Worm (Caenorhabditis elegans) whole organism, young adult: ENCODE data around the gene cpn-2.

Experiments used
- C06A6.2 ChIP-seq: fragments of 200-800 bp; sonication (Bioruptor generic); conservative IDR thresholded peaks from 2 replicates; pipeline ENCODE4 v1.3.6; 2022; ENCODE audit warnings: missing genetic modification characterization, missing compliant biosample characterization
- F55B11.4 ChIP-seq: sonication (generic microtip); optimal IDR thresholded peaks from 2 replicates; lab custom pipeline; 2016; ENCODE audit warnings: missing compliant biosample characterization, missing genetic modification characterization, borderline replicate concordance; ENCODE audit not compliant: insufficient read depth
- F57C9.4 ChIP-seq: sonication (generic microtip); optimal IDR thresholded peaks from 2 replicates; lab custom pipeline; 2017; ENCODE audit warnings: mild to moderate bottlenecking, missing genetic modification characterization, missing compliant biosample characterization
- K12H6.12 ChIP-seq: fragments of 200-800 bp; sonication (Bioruptor generic); optimal IDR thresholded peaks from 2 replicates; lab custom pipeline; 2018; ENCODE audit warnings: mild to moderate bottlenecking, missing genetic modification characterization, missing compliant biosample characterization
- Y79H2A.3 ChIP-seq: fragments of 200-800 bp; sonication (Bioruptor generic); conservative IDR thresholded peaks from 2 replicates; pipeline ENCODE4 v1.3.6; 2022; ENCODE audit warnings: missing genetic modification reagents, missing genetic modification characterization, missing compliant biosample characterization
- Y95B8A.8 ChIP-seq: fragments of 200-800 bp; sonication (Bioruptor generic); IDR thresholded peaks from 2 replicates; pipeline ENCODE4 v1.3.6; 2022; ENCODE audit warnings: missing genetic modification reagents, missing genetic modification characterization, missing compliant biosample characterization
- ama-1 ChIP-seq, 3 experiments: fragments of 150-350 bp in 1 of 3; sonication (generic microtip) in 2 of 3; optimal IDR thresholded peaks; 2 replicates each; lab custom pipeline; 2014 to 2018; ENCODE audit warnings: missing biosample characterization in 2 of 3, missing genetic modification characterization in 2 of 3, missing genetic modification reagents in 2 of 3
- bed-1 ChIP-seq: fragments of 200-800 bp; sonication (Bioruptor generic); IDR thresholded peaks from 2 replicates; pipeline ENCODE4 v1.3.6; 2022; ENCODE audit warnings: missing genetic modification reagents, missing genetic modification characterization, missing compliant biosample characterization
- ceh-27 ChIP-seq: fragments of 200-800 bp; sonication (Bioruptor generic); optimal IDR thresholded peaks from 2 replicates; lab custom pipeline; 2018; ENCODE audit warnings: mild to moderate bottlenecking, missing genetic modification characterization, moderate library complexity, missing compliant biosample characterization
- ceh-40 ChIP-seq: fragments of 200-800 bp; sonication (Bioruptor generic); IDR thresholded peaks from 2 replicates; pipeline ENCODE4 v1.3.6; 2022; ENCODE audit warnings: missing genetic modification characterization, missing compliant biosample characterization
- ceh-58 ChIP-seq: fragments of 200-800 bp; sonication (Bioruptor generic); IDR thresholded peaks from 2 replicates; pipeline ENCODE4 v1.3.6; 2022; ENCODE audit warnings: missing genetic modification characterization, missing compliant biosample characterization
- dox-1 ChIP-seq: fragments of 200-800 bp; sonication (Bioruptor generic); IDR thresholded peaks from 2 replicates; pipeline ENCODE4 v1.3.6; 2022; ENCODE audit warnings: missing genetic modification reagents, missing genetic modification characterization, missing compliant biosample characterization
- dpff-1 ChIP-seq: sonication (generic microtip); optimal IDR thresholded peaks from 2 replicates; lab custom pipeline; 2017; ENCODE audit warnings: mild to moderate bottlenecking, missing genetic modification characterization, missing compliant biosample characterization
- fkh-3 ChIP-seq: sonication (generic microtip); optimal IDR thresholded peaks from 2 replicates; lab custom pipeline; 2016; ENCODE audit warnings: mild to moderate bottlenecking, missing genetic modification characterization, missing compliant biosample characterization
- hmg-20 ChIP-seq: fragments of 200-800 bp; sonication (Bioruptor generic); IDR thresholded peaks from 2 replicates; pipeline ENCODE4 v1.3.6; 2022; ENCODE audit warnings: missing genetic modification reagents, missing genetic modification characterization, missing compliant biosample characterization
- hrde-1 ChIP-seq: sonication (generic microtip); optimal IDR thresholded peaks from 2 replicates; lab custom pipeline; 2016; ENCODE audit warnings: missing genetic modification characterization, mild to moderate bottlenecking, missing compliant biosample characterization, moderate library complexity, missing genotype, missing genetic modification reagents, borderline replicate concordance
- hsf-1 ChIP-seq: fragments of 200-800 bp; sonication (Bioruptor generic); IDR thresholded peaks from 2 replicates; pipeline ENCODE4 v1.3.6; 2022; ENCODE audit warnings: missing genetic modification reagents, missing genetic modification characterization, missing compliant biosample characterization
- lag-1 ChIP-seq: fragments of 200-800 bp; sonication (Bioruptor generic); IDR thresholded peaks from 2 replicates; pipeline ENCODE4 v1.3.6; 2022; ENCODE audit warnings: missing genetic modification reagents, missing genetic modification characterization, missing compliant biosample characterization
- mcd-1 ChIP-seq: fragments of 200-800 bp; sonication (Bioruptor generic); IDR thresholded peaks from 2 replicates; pipeline ENCODE4 v1.3.6; 2022; ENCODE audit warnings: missing genetic modification reagents, missing genetic modification characterization, missing compliant biosample characterization
- mel-28 ChIP-seq: sonication (generic microtip); optimal IDR thresholded peaks from 2 replicates; lab custom pipeline; 2016; ENCODE audit warnings: borderline replicate concordance, mild to moderate bottlenecking, missing genetic modification characterization, missing compliant biosample characterization
- nhr-27 ChIP-seq: fragments of 200-800 bp; sonication (Bioruptor generic); optimal IDR thresholded peaks from 2 replicates; lab custom pipeline; 2018; ENCODE audit warnings: mild to moderate bottlenecking, missing genetic modification characterization, moderate library complexity, missing compliant biosample characterization
- pha-4 ChIP-seq: fragments of 150-350 bp; sonication (generic microtip); optimal IDR thresholded peaks from 2 replicates; lab custom pipeline; 2014; ENCODE audit warnings: missing biosample characterization, missing genetic modification reagents, missing genetic modification characterization
- rec-8 ChIP-seq, 2 experiments: sonication (generic microtip); optimal IDR thresholded peaks; 2 replicates each; lab custom pipeline; 2016; ENCODE audit warnings: mild to moderate bottlenecking in 2 of 2, missing genetic modification characterization in 2 of 2, missing genetic modification reagents in 2 of 2, missing genotype in 2 of 2, missing biosample characterization in 1 of 2, missing compliant biosample characterization in 1 of 2, moderate library complexity in 1 of 2
- rpc-1 ChIP-seq, 2 experiments: fragments of 150-350 bp in 1 of 2; sonication (generic microtip) in 1 of 2; optimal IDR thresholded peaks; 2 replicates each; lab custom pipeline; 2014 to 2018; ENCODE audit warnings: missing biosample characterization in 1 of 2, missing genetic modification characterization in 1 of 2, missing genetic modification reagents in 1 of 2, missing genotype in 1 of 2
- snpc-4 ChIP-seq, 5 experiments: fragments of 150-350 bp in 1 of 5; sonication (generic microtip) in 4 of 5; optimal IDR thresholded peaks; 2 replicates each; lab custom pipeline; 2014 to 2018; ENCODE audit warnings: missing genetic modification characterization in 5 of 5, missing biosample characterization in 3 of 5, antibody characterized with exemption in 2 of 5, mild to moderate bottlenecking in 2 of 5, missing compliant biosample characterization in 2 of 5, missing genotype in 2 of 5, moderate library complexity in 2 of 5, missing genetic modification reagents in 1 of 5
- tbx-9 ChIP-seq: sonication (generic microtip); optimal IDR thresholded peaks from 2 replicates; lab custom pipeline; 2016; ENCODE audit warnings: borderline replicate concordance, missing genetic modification characterization, inconsistent platforms, missing compliant biosample characterization
- tlf-1 ChIP-seq: fragments of 200-800 bp; sonication (Bioruptor generic); optimal IDR thresholded peaks from 2 replicates; lab custom pipeline; 2018; ENCODE audit warnings: mild to moderate bottlenecking, missing genetic modification characterization, missing compliant biosample characterization
- xnd-1 ChIP-seq: sonication (generic microtip); optimal IDR thresholded peaks from 2 replicates; lab custom pipeline; 2016; ENCODE audit warnings: missing genotype, missing genetic modification reagents, missing genetic modification characterization, missing compliant biosample characterization
- ztf-22 ChIP-seq: fragments of 200-800 bp; sonication (Bioruptor generic); optimal IDR thresholded peaks from 2 replicates; lab custom pipeline; 2018; ENCODE audit warnings: mild to moderate bottlenecking, missing genetic modification characterization, moderate library complexity, missing compliant biosample characterization

Gene cpn-2

DNA sequence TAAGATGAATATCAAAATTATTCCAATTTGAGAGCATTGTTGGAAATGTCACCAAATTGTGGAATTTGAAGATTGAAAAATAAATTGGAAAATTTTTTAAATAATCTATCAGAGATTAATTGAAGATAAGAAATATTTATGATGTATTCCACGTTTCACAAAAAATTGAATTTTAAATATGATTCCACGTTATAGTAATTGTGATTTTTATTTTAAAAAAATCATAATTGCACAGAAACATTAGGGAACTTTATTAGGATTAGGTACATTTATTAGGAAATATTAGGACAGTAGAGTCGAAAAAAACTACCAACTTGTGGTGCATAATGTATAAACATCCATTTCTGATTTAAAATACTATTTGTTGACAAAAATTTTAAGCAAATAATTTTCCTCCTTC is 43.0 kb upstream of the cpn-2 start, which contains the start of gene B0432.11:
B0432.11 (minus strand) TSS at position 101 of the 400 bp plus-strand sequence.
- no peak for TF ChIP-seq dox-1 (GFP tag; lab: Robert Waterston, UW)
- no peak for TF ChIP-seq mcd-1
- no peak for TF ChIP-seq rec-8 (tag; optimal IDR thresholded peaks at IDR 0.05; lab: Kevin White, UChicago)
- no peak for TF ChIP-seq Y95B8A.8
- TF ChIP-seq bed-1 (GFP tag; lab: Robert Waterston, UW) = no peak
- no peak for TF ChIP-seq ceh-58 (GFP tag; lab: Robert Waterston, UW)
- TF ChIP-seq fkh-3 = no peak
- no peak for TF ChIP-seq dpff-1
- no peak for TF ChIP-seq tlf-1 (GFP tag; lab: Kevin White, UChicago)
- no peak for TF ChIP-seq ceh-40
- TF ChIP-seq snpc-4 (GFP tag; optimal IDR thresholded peaks at IDR 0.05; lab: Kevin White, UChicago) = no peak
- TF ChIP-seq snpc-4 (tag; optimal IDR thresholded peaks at IDR 0.05; lab: Kevin White, UChicago) = no peak
- TF ChIP-seq ztf-22 (GFP tag; lab: Kevin White, UChicago) = no peak
- TF ChIP-seq hrde-1 (tag; lab: Kevin White, UChicago) = no peak
- TF ChIP-seq hmg-20 (GFP tag; lab: Robert Waterston, UW) = no peak
- TF ChIP-seq C06A6.2 (GFP tag; lab: Robert Waterston, UW) = no peak
- TF ChIP-seq ceh-27 (GFP tag; lab: Kevin White, UChicago) = no peak
- TF ChIP-seq F57C9.4 (tag; lab: Kevin White, UChicago) = no peak

DNA sequence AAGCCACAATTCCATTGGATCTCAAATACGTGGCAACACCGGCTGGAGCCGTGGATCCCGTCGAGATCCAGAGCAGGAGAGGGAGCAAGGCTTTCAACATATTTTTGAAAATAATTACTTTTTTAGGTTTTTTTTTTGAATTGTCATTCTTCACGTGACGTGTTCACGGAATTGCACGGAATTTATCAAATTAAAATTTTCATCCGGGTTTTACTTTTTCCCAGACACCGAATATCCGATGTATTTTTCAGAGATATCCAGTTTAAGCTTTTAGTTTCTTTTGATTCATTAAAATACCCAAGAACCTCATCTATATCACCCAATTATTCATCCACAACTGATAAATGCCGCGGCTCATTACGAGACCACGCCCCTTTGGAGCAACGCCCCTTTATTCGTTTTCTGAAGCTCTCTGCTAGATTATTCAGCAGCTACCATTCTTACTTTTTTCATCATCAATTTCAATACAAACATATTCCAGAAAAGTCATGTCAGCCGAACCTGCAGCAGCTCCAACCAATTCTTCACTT is 40.6 kb upstream of the cpn-2 start, which contains the start of the genes clec-117 and B0432.1:
clec-117 (minus strand) TSS at position 101 of the 530 bp plus-strand sequence.
B0432.1 (plus strand) TSS at position 480 of the 530 bp plus-strand sequence.
- TF ChIP-seq dpff-1 (no peak), Y79H2A.3 (no peak), pha-4 (no peak), F55B11.4 (tag; lab: Kevin White, UChicago) (no peak), ama-1 (optimal IDR thresholded peaks at IDR 0.05; lab: Kevin White, UChicago) (no peak), ama-1 (GFP tag; optimal IDR thresholded peaks at IDR 0.05; lab: Kevin White, UChicago) (no peak)
- TF ChIP-seq, all 124 proteins: peak for 0

DNA sequence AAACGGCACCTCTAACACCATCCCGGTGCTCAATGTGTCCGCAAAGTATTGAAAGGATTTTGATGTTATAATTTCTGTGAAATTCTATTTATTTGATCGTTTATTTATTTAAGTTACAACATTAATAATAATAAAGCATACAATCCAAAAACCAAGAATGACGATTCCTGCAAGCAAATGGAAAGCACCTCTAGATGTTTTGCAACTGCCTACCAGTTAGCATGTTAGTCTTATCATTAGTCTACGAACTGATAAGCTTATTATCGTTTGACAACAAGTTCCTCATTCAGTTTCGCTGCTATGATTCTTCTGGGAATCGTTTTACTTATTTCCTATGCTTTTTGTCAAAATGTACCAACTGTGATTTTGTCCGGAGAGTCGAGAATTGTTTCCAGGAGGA is 37.9 kb upstream of the cpn-2 start, which contains the start of gene K01A2.6:
K01A2.6 (plus strand) TSS at position 301 of the 400 bp plus-strand sequence.
- TF ChIP-seq xnd-1 (tag; lab: Kevin White, UChicago) (no peak), tbx-9 (tag; lab: Kevin White, UChicago) (no peak), K12H6.12 (tag; lab: Kevin White, UChicago) (no peak)

- no peak for TF ChIP-seq nhr-27 (tag; lab: Kevin White, UChicago)
- no peak for TF ChIP-seq hmg-20 (GFP tag; lab: Robert Waterston, UW)
- peak; percentile 51 for TF ChIP-seq rpc-1 (optimal IDR thresholded peaks at IDR 0.05; lab: Kevin White, UChicago)
- TF ChIP-seq rpc-1 (tag; optimal IDR thresholded peaks at IDR 0.05; lab: Kevin White, UChicago) = no peak
- peak; percentile 85 for TF ChIP-seq hsf-1 (GFP tag; lab: Robert Waterston, UW)
- no peak for TF ChIP-seq lag-1 (GFP tag; lab: Robert Waterston, UW)
- TF ChIP-seq mel-28 = no peak
Observed at ce11 chrII:300977-301772, 36.4 kb upstream of the cpn-2 start, which contains the start of gene K01A2.5. Gene K01A2.5, plus strand, starts transcription at chrII:301273.
